Worm (Caenorhabditis elegans) whole organism, young adult: Measurements from ENCODE around the gene crls-1.

Source experiments
- B0261.1 ChIP-seq: sonication (generic microtip); optimal IDR thresholded peaks from 2 replicates; lab custom pipeline; 2016; ENCODE audit warnings: mild to moderate bottlenecking, missing genetic modification characterization, moderate library complexity, missing compliant biosample characterization
- C06A6.2 ChIP-seq: fragments of 200-800 bp; sonication (Bioruptor generic); conservative IDR thresholded peaks from 2 replicates; pipeline ENCODE4 v1.3.6; 2022; ENCODE audit warnings: missing genetic modification characterization, missing compliant biosample characterization
- chd-7 ChIP-seq: sonication (generic microtip); optimal IDR thresholded peaks from 2 replicates; lab custom pipeline; 2016; ENCODE audit warnings: mild to moderate bottlenecking, missing genetic modification characterization, moderate library complexity, missing compliant biosample characterization
- him-1 ChIP-seq: sonication (generic microtip); optimal IDR thresholded peaks from 2 replicates; lab custom pipeline; 2016; ENCODE audit warnings: missing genotype, missing genetic modification reagents, missing genetic modification characterization, missing compliant biosample characterization
- lag-1 ChIP-seq: fragments of 200-800 bp; sonication (Bioruptor generic); IDR thresholded peaks from 2 replicates; pipeline ENCODE4 v1.3.6; 2022; ENCODE audit warnings: missing genetic modification reagents, missing genetic modification characterization, missing compliant biosample characterization
- let-526 ChIP-seq: fragments of 200-800 bp; sonication (Bioruptor generic); IDR thresholded peaks from 2 replicates; pipeline ENCODE4 v1.3.6; 2022; ENCODE audit warnings: missing genetic modification reagents, missing genetic modification characterization, missing compliant biosample characterization
- madf-6 ChIP-seq: fragments of 200-800 bp; sonication (Bioruptor generic); IDR thresholded peaks from 2 replicates; pipeline ENCODE4 v1.3.6; 2022; ENCODE audit warnings: missing genetic modification reagents, missing genetic modification characterization, missing compliant biosample characterization
- madf-8 ChIP-seq: fragments of 200-800 bp; sonication (Bioruptor generic); conservative IDR thresholded peaks from 2 replicates; pipeline ENCODE4 v1.3.6; 2022; ENCODE audit warnings: missing genetic modification reagents, missing genetic modification characterization, missing compliant biosample characterization
- repo-1 ChIP-seq: sonication (generic microtip); optimal IDR thresholded peaks from 2 replicates; lab custom pipeline; 2017; ENCODE audit warnings: mild to moderate bottlenecking, missing genetic modification characterization, missing compliant biosample characterization
- sptf-2 ChIP-seq: fragments of 200-800 bp; sonication (Bioruptor generic); optimal IDR thresholded peaks from 2 replicates; lab custom pipeline; 2018; ENCODE audit warnings: mild to moderate bottlenecking, missing genetic modification characterization, missing compliant biosample characterization

- TF ChIP-seq sptf-2 (GFP tag; lab: Kevin White, UChicago) = no peak
- no peak for TF ChIP-seq let-526 (GFP tag; lab: Robert Waterston, UW)
- TF ChIP-seq madf-8 (GFP tag; lab: Robert Waterston, UW) = no peak
- no peak for TF ChIP-seq C06A6.2
- TF ChIP-seq madf-6 (GFP tag; lab: Robert Waterston, UW) = no peak
- TF ChIP-seq chd-7 (tag; lab: Kevin White, UChicago) = no peak
- TF ChIP-seq B0261.1 (tag; lab: Kevin White, UChicago) = no peak
- TF ChIP-seq repo-1 (tag; lab: Kevin White, UChicago) = no peak
- no peak for TF ChIP-seq lag-1 (GFP tag; lab: Robert Waterston, UW)
- TF ChIP-seq him-1 (tag; lab: Kevin White, UChicago) = no peak
Observed at ce11 chrIII:946250-946725, 36.6 kb upstream of the crls-1 start, which contains the start of gene fbxa-60.
